Worm (Caenorhabditis elegans): ENCODE measurements around the gene mtre-1.

ce11 chrII:8032657-8033056, 17.7 kb downstream of the mtre-1 start, which contains the start of gene nrf-6:
- no peak for TF ChIP-seq mep-1 (tag; optimal IDR thresholded peaks at IDR 0.05)
- no peak for TF ChIP-seq nhr-28 (tag; optimal IDR thresholded peaks at IDR 0.05)
- no peak for TF ChIP-seq nhr-237 (tag; optimal IDR thresholded peaks at IDR 0.05)
- TF ChIP-seq lsy-2 (tag; optimal IDR thresholded peaks at IDR 0.05) = no peak
- no peak for TF ChIP-seq blmp-1 (tag; optimal IDR thresholded peaks at IDR 0.05)
- TF ChIP-seq nhr-12 (tag; optimal IDR thresholded peaks at IDR 0.05) = no peak
- no peak for TF ChIP-seq unc-120 (tag; optimal IDR thresholded peaks at IDR 0.05; ENCODE audit: poor library complexity, severe bottlenecking)
- no peak for TF ChIP-seq ztf-11 (tag; optimal IDR thresholded peaks at IDR 0.05)
- TF ChIP-seq pha-4 (tag; optimal IDR thresholded peaks at IDR 0.05) = no peak
- TF ChIP-seq ces-1 (GFP tag; optimal IDR thresholded peaks at IDR 0.05) = no peak
- no peak for TF ChIP-seq elt-1 (tag; optimal IDR thresholded peaks at IDR 0.05; ENCODE audit: borderline replicate concordance, insufficient read depth)
- no peak for TF ChIP-seq lin-13 (tag; optimal IDR thresholded peaks at IDR 0.05)
